Worm (Caenorhabditis elegans): ENCODE results near the gene clec-160.

Gene clec-160

DNA sequence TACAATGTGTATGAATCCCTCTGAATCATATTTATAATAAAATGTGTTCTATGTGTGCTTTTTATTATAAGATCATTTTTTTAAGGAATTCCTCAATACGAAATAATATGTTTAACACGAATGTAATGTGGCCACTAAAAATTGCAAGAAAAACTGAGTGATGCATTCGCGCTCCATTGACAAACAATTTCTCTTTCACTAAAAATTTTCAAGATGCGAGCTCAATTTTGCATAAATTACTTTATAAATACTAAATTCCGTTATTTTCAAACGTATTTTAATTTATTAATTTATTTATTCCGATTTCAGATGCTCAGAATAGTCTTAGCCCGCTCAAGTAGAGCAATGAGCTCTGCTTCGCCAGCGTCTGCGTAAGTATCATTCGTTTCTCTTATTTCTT, 10.0 kb downstream of the clec-160 start, which contains the start of gene mrps-9:
Gene mrps-9 (plus strand): TSS at position 310 of the 400 bp plus-strand sequence.
- TF ChIP-seq xnd-1 (tag; optimal IDR thresholded peaks at IDR 0.05), result no peak
- TF ChIP-seq mcd-1 (GFP tag; IDR thresholded peaks at IDR 0.05), result peak; percentile 86

DNA sequence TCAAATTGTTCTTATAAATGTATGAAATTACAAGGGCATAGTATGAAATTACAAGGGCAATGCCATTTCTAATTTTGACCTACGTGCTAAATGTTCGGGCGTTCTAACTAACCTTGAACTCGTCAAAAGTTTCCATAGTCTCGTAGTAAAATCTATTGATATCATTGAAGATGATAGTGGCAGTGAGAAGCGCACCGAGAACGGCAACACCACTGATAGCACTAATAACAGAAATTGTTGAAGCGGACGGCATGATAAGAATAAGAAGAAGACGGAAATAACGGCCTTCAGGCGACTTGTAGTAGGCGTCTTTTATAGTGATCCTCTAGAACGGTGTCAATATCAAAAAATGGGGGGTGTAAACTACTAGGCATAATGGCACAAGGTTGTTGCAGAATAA, 12.4 kb downstream of the clec-160 start, which contains the start of gene col-91:
Gene col-91 (minus strand): TSS at position 288 of the 400 bp plus-strand sequence.
- TF ChIP-seq D2030.7 (GFP tag; IDR thresholded peaks at IDR 0.05) (no peak), ztf-22 (GFP tag; optimal IDR thresholded peaks at IDR 0.05) (no peak), ceh-40 (GFP tag; IDR thresholded peaks at IDR 0.05) (no peak), F57A8.1 (GFP tag; optimal IDR thresholded peaks at IDR 0.05) (no peak), ceh-27 (GFP tag; optimal IDR thresholded peaks at IDR 0.05) (no peak), F22D6.2 (tag; optimal IDR thresholded peaks at IDR 0.05) (no peak), pbrm-1 (GFP tag; IDR thresholded peaks at IDR 0.05) (no peak), rpc-1 (optimal IDR thresholded peaks at IDR 0.05) (no peak), rpc-1 (tag; optimal IDR thresholded peaks at IDR 0.05) (no peak), F33H1.4 (GFP tag; IDR thresholded peaks at IDR 0.05) (no peak), chd-7 (tag; optimal IDR thresholded peaks at IDR 0.05) (no peak), aptf-2 (GFP tag; conservative IDR thresholded peaks at IDR 0.05) (no peak), dpl-1 (GFP tag; optimal IDR thresholded peaks at IDR 0.05) (no peak), rec-8 (tag; optimal IDR thresholded peaks at IDR 0.05) (no peak)

DNA sequence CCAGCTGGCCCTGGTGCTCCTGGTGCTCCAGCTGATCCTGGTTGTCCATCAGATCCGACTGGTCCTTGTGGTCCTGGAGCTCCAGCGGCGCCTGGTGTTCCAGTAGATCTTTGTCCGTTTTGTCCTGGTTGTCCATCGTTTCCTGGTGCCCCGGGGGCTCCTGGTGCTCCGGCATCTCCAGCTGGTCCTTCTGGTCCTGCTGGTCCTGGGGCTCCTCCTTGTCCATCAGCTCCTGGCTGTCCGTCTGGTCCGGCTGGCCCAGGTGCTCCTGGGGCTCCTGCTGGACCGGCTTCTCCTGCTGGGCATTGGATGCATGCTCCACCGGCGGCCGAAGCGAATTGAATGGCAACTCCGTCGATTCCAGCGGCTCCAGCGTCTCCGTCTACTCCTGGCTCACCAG, 13.2 kb downstream of the clec-160 start:
- TF ChIP-seq mxl-1 (tag; optimal IDR thresholded peaks at IDR 0.05), result no peak
- TF ChIP-seq attf-5 (GFP tag; optimal IDR thresholded peaks at IDR 0.05), result no peak
- TF ChIP-seq hmg-20 (GFP tag; IDR thresholded peaks at IDR 0.05), result no peak
- TF ChIP-seq ama-1 (optimal IDR thresholded peaks at IDR 0.05), result no peak
- no peak for TF ChIP-seq ama-1 (GFP tag; optimal IDR thresholded peaks at IDR 0.05)
- no peak for TF ChIP-seq nhr-27 (tag; optimal IDR thresholded peaks at IDR 0.05)
- TF ChIP-seq repo-1 (tag; optimal IDR thresholded peaks at IDR 0.05), result no peak
- TF ChIP-seq F57C9.4 (tag; optimal IDR thresholded peaks at IDR 0.05), result no peak
- 0 out of 2 replicates have a peak, but pooled peaks have one; percentile 23 for TF ChIP-seq dox-1 (GFP tag; IDR thresholded peaks at IDR 0.05)
- TF ChIP-seq akir-1 (GFP tag; optimal IDR thresholded peaks at IDR 0.05), result no peak
- no peak for TF ChIP-seq him-1 (tag; optimal IDR thresholded peaks at IDR 0.05)
- peak; percentile 27; the same call in 1 of the 2 replicates for TF ChIP-seq mcd-1 (GFP tag; IDR thresholded peaks at IDR 0.05)
- TF ChIP-seq ztf-3 (GFP tag; optimal IDR thresholded peaks at IDR 0.05), result no peak
- no peak for TF ChIP-seq ztf-6 (GFP tag; IDR thresholded peaks at IDR 0.05)
- no peak for TF ChIP-seq rpc-1 (optimal IDR thresholded peaks at IDR 0.05)
- no peak for TF ChIP-seq rpc-1 (tag; optimal IDR thresholded peaks at IDR 0.05)
- TF ChIP-seq F23B12.7 (tag; optimal IDR thresholded peaks at IDR 0.05; ENCODE audit: insufficient read depth), result no peak
- TF ChIP-seq nhr-90 (tag; optimal IDR thresholded peaks at IDR 0.05), result no peak
- no peak for TF ChIP-seq fkh-3 (tag; optimal IDR thresholded peaks at IDR 0.05)
- no peak for TF ChIP-seq hlh-26 (GFP tag; conservative IDR thresholded peaks at IDR 0.05)
- no peak for TF ChIP-seq ceh-27 (GFP tag; optimal IDR thresholded peaks at IDR 0.05)
- TF ChIP-seq K11D2.4 (GFP tag; IDR thresholded peaks at IDR 0.05), result no peak
- no peak for TF ChIP-seq aptf-2 (GFP tag; conservative IDR thresholded peaks at IDR 0.05)
- no peak for TF ChIP-seq K12H6.12 (tag; optimal IDR thresholded peaks at IDR 0.05)
- TF ChIP-seq let-526 (GFP tag; IDR thresholded peaks at IDR 0.05), result no peak
- peak; percentile 44 for TF ChIP-seq F52B5.7 (tag; optimal IDR thresholded peaks at IDR 0.05)
- TF ChIP-seq egrh-3 (GFP tag; IDR thresholded peaks at IDR 0.05), result peak; percentile 97
- TF ChIP-seq nfyb-1 (GFP tag; IDR thresholded peaks at IDR 0.05), result 0 out of 2 replicates have a peak, but pooled peaks have one; percentile 9
- peak; percentile 95 for TF ChIP-seq zfh-2 (GFP tag; conservative IDR thresholded peaks at IDR 0.05)
- TF ChIP-seq ccch-3 (GFP tag; optimal IDR thresholded peaks at IDR 0.05), result no peak
- TF ChIP-seq Y79H2A.3 (GFP tag; conservative IDR thresholded peaks at IDR 0.05), result no peak
- no peak for TF ChIP-seq Y53G8AR.9 (GFP tag; conservative IDR thresholded peaks at IDR 0.05)
- TF ChIP-seq mel-28 (tag; optimal IDR thresholded peaks at IDR 0.05; ENCODE audit: borderline replicate concordance), result no peak
